Fruit fly (Drosophila melanogaster) whole organism, adult: ENCODE measurements around the gene rols.

Experiments used
- CG11617 ChIP-seq: fragments of 200-800 bp; sonication (Bioruptor generic); optimal IDR thresholded peaks from 2 replicates; lab custom pipeline; 2017; ENCODE audit warnings: mild to moderate bottlenecking, missing biosample characterization, missing genetic modification reagents, missing genetic modification characterization
- CG12768 ChIP-seq: fragments of 200-800 bp; sonication (Bioruptor generic); optimal IDR thresholded peaks from 2 replicates; lab custom pipeline; 2017; ENCODE audit warnings: missing biosample characterization, missing genetic modification characterization, mild to moderate bottlenecking, moderate library complexity, missing genetic modification reagents
- CG14711 ChIP-seq: fragments of 200-800 bp; sonication (Bioruptor generic); optimal IDR thresholded peaks from 2 replicates; lab custom pipeline; 2018; ENCODE audit warnings: missing biosample characterization, mild to moderate bottlenecking, missing genetic modification characterization, moderate library complexity
- CG1620 ChIP-seq: fragments of 200-800 bp; sonication (Bioruptor generic); optimal IDR thresholded peaks from 2 replicates; lab custom pipeline; 2016; ENCODE audit warnings: missing biosample characterization, missing genetic modification characterization
- CG33017 ChIP-seq: fragments of 200-800 bp; sonication (Bioruptor generic); optimal IDR thresholded peaks from 2 replicates; lab custom pipeline; 2018; ENCODE audit warnings: missing biosample characterization, mild to moderate bottlenecking, missing genetic modification characterization, moderate library complexity
- CG5204 ChIP-seq: fragments of 200-800 bp; sonication (Bioruptor generic); optimal IDR thresholded peaks from 2 replicates; lab custom pipeline; 2016; ENCODE audit warnings: missing biosample characterization, missing genetic modification characterization
- CG7045 ChIP-seq: fragments of 200-800 bp; sonication (Bioruptor generic); optimal IDR thresholded peaks from 2 replicates; lab custom pipeline; 2017; ENCODE audit warnings: missing biosample characterization, mild to moderate bottlenecking, missing genetic modification characterization
- CG7101 ChIP-seq: fragments of 200-800 bp; sonication (Bioruptor generic); optimal IDR thresholded peaks from 2 replicates; lab custom pipeline; 2018; ENCODE audit warnings: missing biosample characterization, mild to moderate bottlenecking, missing genetic modification characterization, moderate library complexity
- Clk ChIP-seq: fragments of 200-800 bp; sonication (Bioruptor generic); optimal IDR thresholded peaks from 2 replicates; lab custom pipeline; 2017; ENCODE audit warnings: missing biosample characterization, missing genetic modification characterization
- Crg-1 ChIP-seq: fragments of 200-800 bp; sonication (Bioruptor generic); optimal IDR thresholded peaks from 2 replicates; lab custom pipeline; 2016; ENCODE audit warnings: missing biosample characterization, missing genetic modification characterization
- Hr96 ChIP-seq: fragments of 200-800 bp; sonication (Bioruptor generic); optimal IDR thresholded peaks from 2 replicates; lab custom pipeline; 2016; ENCODE audit warnings: missing biosample characterization, missing genetic modification characterization
- Mnt ChIP-seq: fragments of 200-800 bp; sonication (Bioruptor generic); optimal IDR thresholded peaks from 2 replicates; lab custom pipeline; 2016; ENCODE audit warnings: missing biosample characterization, mild to moderate bottlenecking, missing genetic modification characterization
- bab1 ChIP-seq: fragments of 200-800 bp; sonication (Bioruptor generic); optimal IDR thresholded peaks from 3 replicates; lab custom pipeline; 2019; ENCODE audit warnings: missing biosample characterization, mild to moderate bottlenecking, missing genetic modification characterization, moderate library complexity
- cic ChIP-seq: fragments of 200-800 bp; sonication (Bioruptor generic); optimal IDR thresholded peaks from 2 replicates; lab custom pipeline; 2017; ENCODE audit warnings: missing biosample characterization, mild to moderate bottlenecking, missing genetic modification characterization, moderate library complexity
- cnc ChIP-seq, 2 experiments: fragments of >200 bp; optimal IDR thresholded peaks; 2 replicates each; lab custom pipeline; 2017
- kay ChIP-seq: fragments of 200-800 bp; sonication (Bioruptor generic); peaks from one replicate; lab custom pipeline; 2016; ENCODE audit warnings: missing biosample characterization, missing genetic modification characterization, borderline replicate concordance
- ovo ChIP-seq: fragments of 200-800 bp; sonication (Bioruptor generic); optimal IDR thresholded peaks from 2 replicates; lab custom pipeline; 2016; ENCODE audit warnings: missing biosample characterization, missing genetic modification characterization
- pad ChIP-seq: fragments of 200-800 bp; sonication (Bioruptor generic); optimal IDR thresholded peaks from 3 replicates; lab custom pipeline; 2017; ENCODE audit warnings: missing biosample characterization, missing genetic modification characterization, mild to moderate bottlenecking, moderate library complexity, missing genetic modification reagents
- tj ChIP-seq: fragments of 200-800 bp; sonication (Bioruptor generic); optimal IDR thresholded peaks from 3 replicates; lab custom pipeline; 2017; ENCODE audit warnings: missing biosample characterization, mild to moderate bottlenecking, missing genetic modification characterization, moderate library complexity
- toe ChIP-seq: fragments of 200-800 bp; sonication (Bioruptor generic); optimal IDR thresholded peaks from 2 replicates; lab custom pipeline; 2016; ENCODE audit warnings: missing biosample characterization, missing genetic modification characterization

The rols gene

DNA sequence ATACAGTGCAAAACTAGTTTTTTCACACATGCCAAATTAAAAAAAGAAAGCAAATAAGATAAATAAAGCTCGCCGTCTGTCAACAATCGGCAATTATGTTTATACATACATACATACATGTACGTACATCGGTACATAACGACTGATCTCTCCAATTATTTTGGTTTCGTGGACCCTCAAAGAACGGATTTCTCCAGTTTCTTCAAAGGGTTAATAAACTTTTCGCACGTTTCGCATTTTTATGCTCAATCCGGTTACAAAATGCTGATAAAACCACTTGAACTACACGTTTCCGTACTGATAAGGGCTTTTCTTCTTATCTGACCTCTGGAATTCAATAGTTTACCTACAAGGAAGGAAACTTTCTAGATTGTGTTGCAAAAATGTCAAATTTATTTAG, 61.2 kb downstream of the rols start:
- TF ChIP-seq Hr96 (GFP tag; lab: Kevin White, UChicago) (no peak), pad (peak; percentile 20)

DNA sequence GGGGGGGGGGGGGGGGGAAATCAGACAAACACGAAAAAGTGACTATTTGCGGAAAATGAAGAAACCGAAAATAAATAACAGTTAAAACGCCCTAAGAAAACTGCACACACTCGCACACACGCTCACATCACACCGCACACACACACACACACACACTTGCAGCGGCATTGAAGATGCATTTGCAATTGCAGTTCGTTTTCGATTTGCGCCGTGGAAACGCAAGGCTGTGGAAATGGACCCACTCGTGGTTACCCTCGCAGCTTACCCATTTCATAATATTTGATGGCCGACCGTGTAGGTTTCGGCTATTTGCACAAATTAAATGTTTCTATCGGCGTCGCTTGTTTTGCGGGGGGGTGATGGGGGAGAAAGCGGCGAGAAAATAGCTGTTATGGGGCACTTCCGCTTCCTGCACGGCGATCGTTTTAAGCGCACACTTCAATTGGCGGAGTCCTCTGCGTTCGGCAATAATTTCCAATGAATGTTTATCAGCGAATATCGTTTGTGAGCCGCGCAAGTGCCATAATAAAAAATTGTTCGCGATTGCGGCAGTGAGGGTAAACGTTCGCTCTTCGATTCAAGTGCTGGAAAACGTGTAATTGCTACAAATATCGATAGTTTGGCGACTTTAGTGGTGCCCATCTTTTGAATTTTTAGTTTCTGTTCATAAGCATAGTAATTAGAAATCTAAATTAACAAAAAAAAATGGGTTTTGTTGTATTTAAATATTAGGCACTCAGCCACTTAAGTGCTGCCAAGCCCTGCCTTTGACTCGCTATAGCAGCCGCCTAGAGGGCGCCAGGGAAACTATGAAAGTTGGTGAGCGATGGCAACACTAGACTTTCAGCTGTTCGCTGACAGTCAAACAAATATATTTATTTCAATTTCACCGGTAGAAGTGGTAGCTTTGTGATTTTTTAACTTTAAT, 62.1 kb downstream of the rols start, which contains the start of the genes Pop2 and CG6928:
TSS of gene Pop2 (minus strand) at position 595 of the 928 bp plus-strand sequence.
TSS of gene CG6928 (plus strand) at position 835 of the 928 bp plus-strand sequence.
- no peak for TF ChIP-seq CG7045 (GFP tag; lab: Kevin White, UChicago)
- peak; percentile 46 for TF ChIP-seq CG7101 (tag; lab: Kevin White, UChicago)
- TF ChIP-seq ovo = peak; percentile 71
- peak; percentile 38 for TF ChIP-seq CG12768 (GFP tag; lab: Kevin White, UChicago)
- TF ChIP-seq CG5204 (GFP tag; lab: Kevin White, UChicago) = peak; percentile 82
- peak; percentile 98 for TF ChIP-seq CG14711 (tag; lab: Kevin White, UChicago)
- peak; percentile 87 for TF ChIP-seq CG1620 (GFP tag; lab: Kevin White, UChicago)
- TF ChIP-seq CG33017 (tag; lab: Kevin White, UChicago) = no peak
- TF ChIP-seq kay (GFP tag; lab: Kevin White, UChicago) = no peak
- TF ChIP-seq bab1 (GFP tag; lab: Kevin White, UChicago) = peak; percentile 27
- TF ChIP-seq Crg-1 (GFP tag; lab: Kevin White, UChicago) = peak; percentile 79
- TF ChIP-seq pad = peak; percentile 61
- peak; percentile 82 for TF ChIP-seq Hr96 (GFP tag; lab: Kevin White, UChicago)
- TF ChIP-seq cic (GFP tag; lab: Kevin White, UChicago) = no peak
- TF ChIP-seq tj (GFP tag; lab: Kevin White, UChicago) = peak; percentile 24
- TF ChIP-seq cnc (optimal IDR thresholded peaks at IDR 0.05; lab: Kevin White, UChicago) = no peak
- peak; percentile 47 for TF ChIP-seq CG11617 (GFP tag; lab: Kevin White, UChicago)
- TF ChIP-seq toe (GFP tag; lab: Kevin White, UChicago) = peak; percentile 82
- peak; percentile 68 for TF ChIP-seq Clk
- peak; percentile 73 for TF ChIP-seq Mnt (GFP tag; lab: Kevin White, UChicago)

DNA sequence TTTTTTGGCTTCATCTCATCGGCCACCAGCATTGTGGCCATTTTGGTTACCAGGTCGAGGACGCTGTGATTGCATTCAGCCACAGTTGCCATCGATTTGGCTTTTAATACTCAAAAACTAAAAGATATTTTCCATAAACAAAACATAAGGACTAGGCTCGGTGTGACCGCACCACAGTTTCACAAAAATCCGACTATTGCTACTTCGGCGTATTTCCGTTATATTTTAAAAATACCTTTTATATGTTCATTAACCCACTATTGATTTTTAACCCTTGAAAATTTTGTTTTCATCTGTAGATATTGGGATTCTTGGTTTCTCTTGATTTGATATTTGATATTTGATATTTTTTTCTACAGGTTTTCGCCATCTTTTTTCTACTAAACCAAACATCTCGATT, 66.7 kb downstream of the rols start, which contains the start of gene Grip163:
TSS of gene Grip163 (minus strand) at position 180 of the 400 bp plus-strand sequence.
- TF ChIP-seq CG14711 (tag; lab: Kevin White, UChicago) (no peak), CG33017 (tag; lab: Kevin White, UChicago) (no peak), Mnt (GFP tag; lab: Kevin White, UChicago) (no peak), Crg-1 (GFP tag; lab: Kevin White, UChicago) (no peak), tj (GFP tag; lab: Kevin White, UChicago) (no peak), CG1620 (GFP tag; lab: Kevin White, UChicago) (no peak), toe (GFP tag; lab: Kevin White, UChicago) (no peak), kay (GFP tag; lab: Kevin White, UChicago) (no peak), CG5204 (GFP tag; lab: Kevin White, UChicago) (no peak), CG12768 (GFP tag; lab: Kevin White, UChicago) (no peak), CG7045 (GFP tag; lab: Kevin White, UChicago) (no peak), CG7101 (tag; lab: Kevin White, UChicago) (no peak), cnc (optimal IDR thresholded peaks at IDR 0.05; lab: Kevin White, UChicago) (no peak), CG11617 (GFP tag; lab: Kevin White, UChicago) (no peak), Hr96 (GFP tag; lab: Kevin White, UChicago) (no peak), cic (GFP tag; lab: Kevin White, UChicago) (no peak), pad (no peak), ovo (no peak), bab1 (GFP tag; lab: Kevin White, UChicago) (no peak), Clk (no peak)

DNA sequence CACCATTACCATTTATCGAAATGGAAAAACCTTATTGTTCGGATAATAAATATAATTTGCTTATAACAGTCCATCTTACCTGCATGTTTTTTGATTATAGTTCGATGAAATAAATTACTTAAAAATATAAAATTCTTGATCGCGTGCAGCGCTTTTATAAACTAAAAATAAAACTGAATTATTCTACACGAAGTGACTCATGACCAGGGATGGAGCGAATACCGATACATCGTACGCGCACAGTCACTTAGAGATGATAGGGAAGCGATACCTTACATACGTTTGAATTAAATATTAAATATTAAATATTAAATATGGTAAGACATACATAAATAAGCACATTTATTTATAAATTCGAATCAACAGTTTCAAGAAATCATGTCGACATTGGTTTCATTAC, 71.7 kb downstream of the rols start, which contains the start of gene viaf:
TSS of gene viaf (minus strand) at position 220 of the 400 bp plus-strand sequence.
- TF ChIP-seq CG33017 (tag; lab: Kevin White, UChicago) (no peak), CG11617 (GFP tag; lab: Kevin White, UChicago) (peak; percentile 31), toe (GFP tag; lab: Kevin White, UChicago) (peak; percentile 26), CG1620 (GFP tag; lab: Kevin White, UChicago) (peak; percentile 27), bab1 (GFP tag; lab: Kevin White, UChicago) (peak; percentile 78), CG14711 (tag; lab: Kevin White, UChicago) (peak; percentile 17), kay (GFP tag; lab: Kevin White, UChicago) (peak; percentile 99), cic (GFP tag; lab: Kevin White, UChicago) (no peak), CG5204 (GFP tag; lab: Kevin White, UChicago) (peak; percentile 3), Clk (no peak), cnc (optimal IDR thresholded peaks at IDR 0.05; lab: Kevin White, UChicago) (no peak), Mnt (GFP tag; lab: Kevin White, UChicago) (peak; percentile 53), Crg-1 (GFP tag; lab: Kevin White, UChicago) (no peak), CG7101 (tag; lab: Kevin White, UChicago) (peak; percentile 46)

DNA sequence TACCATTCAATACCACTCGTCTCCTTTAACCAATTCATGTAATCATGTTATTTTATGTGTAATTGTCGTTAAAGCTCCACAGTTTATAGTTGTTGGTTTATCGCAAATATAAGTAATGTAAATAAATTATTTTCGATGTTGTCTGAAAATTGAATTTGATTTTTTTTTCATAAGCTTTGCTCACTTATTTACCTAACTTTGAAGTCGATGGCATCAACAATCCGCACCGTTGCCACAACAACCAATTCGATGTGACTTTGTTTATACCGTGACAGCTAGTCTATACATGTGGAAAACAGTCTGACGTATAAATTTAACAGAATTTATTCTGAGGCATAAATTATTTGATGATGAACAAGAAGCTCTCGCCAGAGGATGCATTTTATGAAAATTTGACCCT, 74.2 kb downstream of the rols start, which contains the start of gene CG6931:
TSS of gene CG6931 (plus strand) at position 301 of the 400 bp plus-strand sequence.
- no peak for TF ChIP-seq cic (GFP tag; lab: Kevin White, UChicago)
- TF ChIP-seq CG12768 (GFP tag; lab: Kevin White, UChicago) = no peak
- no peak for TF ChIP-seq CG7045 (GFP tag; lab: Kevin White, UChicago)
- no peak for TF ChIP-seq CG14711 (tag; lab: Kevin White, UChicago)
- TF ChIP-seq Hr96 (GFP tag; lab: Kevin White, UChicago) = no peak
- TF ChIP-seq bab1 (GFP tag; lab: Kevin White, UChicago) = no peak
- no peak for TF ChIP-seq toe (GFP tag; lab: Kevin White, UChicago)
- no peak for TF ChIP-seq Mnt (GFP tag; lab: Kevin White, UChicago)
- TF ChIP-seq CG7101 (tag; lab: Kevin White, UChicago) = no peak
- no peak for TF ChIP-seq cnc (optimal IDR thresholded peaks at IDR 0.05; lab: Kevin White, UChicago)
- no peak for TF ChIP-seq Crg-1 (GFP tag; lab: Kevin White, UChicago)
- TF ChIP-seq kay (GFP tag; lab: Kevin White, UChicago) = no peak
- TF ChIP-seq CG1620 (GFP tag; lab: Kevin White, UChicago) = no peak
- TF ChIP-seq CG33017 (tag; lab: Kevin White, UChicago) = no peak
- no peak for TF ChIP-seq CG11617 (GFP tag; lab: Kevin White, UChicago)
